Fruit fly (Drosophila melanogaster): Measurements from ENCODE around the gene mTerf5.
A peak's percentile ranks its signal among the peaks of the same experiment; 100 is the strongest.

The mTerf5 gene

dm6 chr3R:18198518-18199118 lies 24.9 kb downstream of the mTerf5 start (continued):
- TF ChIP-seq Dip3 (GFP tag; optimal IDR thresholded peaks at IDR 0.05), result no peak
- TF ChIP-seq CG18764 (GFP tag; optimal IDR thresholded peaks at IDR 0.05), result peak; percentile 41
- no peak for TF ChIP-seq trem (tag; optimal IDR thresholded peaks at IDR 0.05)
- peak; percentile 71 for TF ChIP-seq CG17359 (tag; optimal IDR thresholded peaks at IDR 0.05)
- TF ChIP-seq CG16815 (GFP tag; optimal IDR thresholded peaks at IDR 0.05), result no peak
- no peak for TF ChIP-seq Atf3 (GFP tag; optimal IDR thresholded peaks at IDR 0.05)
- TF ChIP-seq Med (GFP tag), result peak; percentile 93
- TF ChIP-seq grau (tag; optimal IDR thresholded peaks at IDR 0.05), result no peak
- peak; percentile 61 for TF ChIP-seq CG2202 (tag; optimal IDR thresholded peaks at IDR 0.05)
- peak; percentile 81 for TF ChIP-seq sd (tag; optimal IDR thresholded peaks at IDR 0.05)
- TF ChIP-seq Atf-2 (GFP tag; optimal IDR thresholded peaks at IDR 0.05), result peak; percentile 22
- no peak for TF ChIP-seq CG8281 (tag; optimal IDR thresholded peaks at IDR 0.05)
- TF ChIP-seq sug (tag; optimal IDR thresholded peaks at IDR 0.05), result no peak
- TF ChIP-seq CG12299 (tag; optimal IDR thresholded peaks at IDR 0.05), result peak; percentile 64
- TF ChIP-seq btn (GFP tag; optimal IDR thresholded peaks at IDR 0.05), result peak; percentile 49
- no peak for TF ChIP-seq CG14667 (GFP tag; IDR thresholded peaks at IDR 0.05)
- TF ChIP-seq CG31441 (GFP tag; IDR thresholded peaks at IDR 0.05), result no peak
- peak in 1 of 2 experiments; percentile 1 for TF ChIP-seq Hr51 (GFP tag; optimal IDR thresholded peaks at IDR 0.05)
- TF ChIP-seq CG8944 (GFP tag; optimal IDR thresholded peaks at IDR 0.05), result no peak
- TF ChIP-seq CG9817 (tag; optimal IDR thresholded peaks at IDR 0.05), result no peak
- TF ChIP-seq odd (GFP tag; optimal IDR thresholded peaks at IDR 0.05), result peak; percentile 22
- TF ChIP-seq CG8924 (tag; optimal IDR thresholded peaks at IDR 0.05), result peak; percentile 56
- TF ChIP-seq Hmr (GFP tag; optimal IDR thresholded peaks at IDR 0.05), result peak; percentile 42
- TF ChIP-seq otp (GFP tag; IDR thresholded peaks at IDR 0.05), result no peak
- TF ChIP-seq lbe (GFP tag; optimal IDR thresholded peaks at IDR 0.05), result peak; percentile 73
- no peak for TF ChIP-seq CG31388 (GFP tag; optimal IDR thresholded peaks at IDR 0.05)
- TF ChIP-seq z (GFP tag; IDR thresholded peaks at IDR 0.05), result no peak
- peak; percentile 34 for TF ChIP-seq CG16863 (GFP tag; optimal IDR thresholded peaks at IDR 0.05)
- no peak for TF ChIP-seq shn (GFP tag; optimal IDR thresholded peaks at IDR 0.05)
- TF ChIP-seq CG30020 (tag; optimal IDR thresholded peaks at IDR 0.05), result no peak
- peak; percentile 46 for TF ChIP-seq CG4854 (GFP tag; optimal IDR thresholded peaks at IDR 0.05)
- TF ChIP-seq bbx (GFP tag; IDR thresholded peaks at IDR 0.05; ENCODE audit: partially characterized antibody), result no peak
- TF ChIP-seq zf30C (GFP tag; optimal IDR thresholded peaks at IDR 0.05), result no peak
- TF ChIP-seq B-H2 (GFP tag; optimal IDR thresholded peaks at IDR 0.05), result peak; percentile 23
- no peak for TF ChIP-seq Deaf1 (tag; optimal IDR thresholded peaks at IDR 0.05)
- no peak for TF ChIP-seq CG3726 (GFP tag; IDR thresholded peaks at IDR 0.05)
- no peak for TF ChIP-seq Hr39 (optimal IDR thresholded peaks at IDR 0.05)
- peak; percentile 57 for TF ChIP-seq bab2 (GFP tag; optimal IDR thresholded peaks at IDR 0.05)
- TF ChIP-seq Scr (GFP tag; IDR thresholded peaks at IDR 0.05; ENCODE audit: partially characterized antibody), result no peak
- no peak for TF ChIP-seq CG10979 (tag; optimal IDR thresholded peaks at IDR 0.05)
- peak; percentile 81 for TF ChIP-seq ATbp (GFP tag; optimal IDR thresholded peaks at IDR 0.05)
- TF ChIP-seq mirr (GFP tag; optimal IDR thresholded peaks at IDR 0.05), result peak; percentile 56
- TF ChIP-seq CG9215 (GFP tag; IDR thresholded peaks at IDR 0.05), result no peak
- TF ChIP-seq CG15601 (tag; optimal IDR thresholded peaks at IDR 0.05), result peak; percentile 39
- TF ChIP-seq sna (GFP tag; IDR thresholded peaks at IDR 0.05; ENCODE audit: partially characterized antibody), result no peak
- no peak for TF ChIP-seq CG5245 (GFP tag; optimal IDR thresholded peaks at IDR 0.05)
- no peak for TF ChIP-seq ham (GFP tag; IDR thresholded peaks at IDR 0.05)
- TF ChIP-seq ac (GFP tag; optimal IDR thresholded peaks at IDR 0.05), result peak; percentile 61
- no peak for TF ChIP-seq CG14014 (GFP tag; IDR thresholded peaks at IDR 0.05)
- TF ChIP-seq D (optimal IDR thresholded peaks at IDR 0.05), result peak; percentile 52
- TF ChIP-seq D (GFP tag; optimal IDR thresholded peaks at IDR 0.05), result peak; percentile 32
